Worm (Caenorhabditis elegans): Measurements from ENCODE around the gene ZC178.2.

The ZC178.2 gene

DNA sequence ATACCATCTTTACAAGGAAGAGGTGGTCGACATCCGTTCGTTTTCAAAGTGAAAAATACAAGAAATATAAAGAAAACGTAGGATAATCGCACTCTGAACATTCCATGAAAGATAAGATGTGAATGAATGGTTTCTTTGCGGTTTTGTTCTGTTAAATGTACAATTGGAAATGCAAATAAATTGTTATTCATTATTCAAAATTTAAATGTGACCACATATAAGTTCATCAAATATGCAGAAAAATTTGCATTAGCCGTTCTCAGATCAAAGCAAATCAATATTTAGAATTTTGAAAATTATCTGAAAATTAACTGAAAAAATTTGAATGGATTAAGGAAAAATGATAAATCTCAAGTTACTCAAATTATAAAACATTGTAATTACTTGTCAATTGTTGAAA lies at the start of gene ZC178.2:
Gene ZC178.2, minus strand, starts transcription at position 101 of the 400 bp plus-strand sequence.
- TF ChIP-seq pha-4 (tag; optimal IDR thresholded peaks at IDR 0.05) (no peak), ama-1 (optimal IDR thresholded peaks at IDR 0.05) (no peak), jun-1 (tag; optimal IDR thresholded peaks at IDR 0.05) (no peak), nhr-43 (tag; optimal IDR thresholded peaks at IDR 0.05; ENCODE audit: poor library complexity, severe bottlenecking) (no peak), nhr-23 (tag; optimal IDR thresholded peaks at IDR 0.05) (no peak), egl-27 (tag; optimal IDR thresholded peaks at IDR 0.05) (no peak), elt-2 (tag; optimal IDR thresholded peaks at IDR 0.05) (no peak), ZK546.5 (tag; optimal IDR thresholded peaks at IDR 0.05) (no peak), unc-39 (tag; optimal IDR thresholded peaks at IDR 0.05) (no peak), elt-3 (tag; optimal IDR thresholded peaks at IDR 0.05) (no peak), sea-2 (GFP tag; optimal IDR thresholded peaks at IDR 0.05) (no peak)

ce11 chrV:8760416-8760815 lies 48.6 kb upstream of the ZC178.2 start, which contains the start of gene ddn-1:
ddn-1 (minus strand) TSS chrV:8760516.
- no peak for TF ChIP-seq nhr-12 (tag; optimal IDR thresholded peaks at IDR 0.05)
- no peak for TF ChIP-seq ceh-82 (tag; optimal IDR thresholded peaks at IDR 0.05)
- no peak for TF ChIP-seq mml-1 (tag; optimal IDR thresholded peaks at IDR 0.05)
- TF ChIP-seq lsy-12 (tag; optimal IDR thresholded peaks at IDR 0.05), result no peak
- TF ChIP-seq ZK546.5 (tag; optimal IDR thresholded peaks at IDR 0.05), result no peak
- no peak for TF ChIP-seq nhr-76 (tag; optimal IDR thresholded peaks at IDR 0.05)
- TF ChIP-seq nhr-67 (tag; optimal IDR thresholded peaks at IDR 0.05), result no peak
- no peak for TF ChIP-seq eor-1 (tag; optimal IDR thresholded peaks at IDR 0.05)
- no peak for TF ChIP-seq zag-1 (tag; optimal IDR thresholded peaks at IDR 0.05)
- TF ChIP-seq elt-2 (tag; optimal IDR thresholded peaks at IDR 0.05), result no peak
- TF ChIP-seq elt-1 (tag; optimal IDR thresholded peaks at IDR 0.05), result no peak
- no peak for TF ChIP-seq sea-2 (GFP tag; optimal IDR thresholded peaks at IDR 0.05)
- no peak for TF ChIP-seq fkh-2 (tag; optimal IDR thresholded peaks at IDR 0.05)
- TF ChIP-seq lin-39 (tag; optimal IDR thresholded peaks at IDR 0.05), result no peak
- TF ChIP-seq ama-1 (optimal IDR thresholded peaks at IDR 0.05), result no peak
- no peak for TF ChIP-seq nhr-77 (tag; optimal IDR thresholded peaks at IDR 0.05)
- no peak for TF ChIP-seq R02D3.7 (tag; optimal IDR thresholded peaks at IDR 0.05)

- no peak for TF ChIP-seq mdl-1 (tag; optimal IDR thresholded peaks at IDR 0.05)
- TF ChIP-seq sea-2 (GFP tag; optimal IDR thresholded peaks at IDR 0.05), result no peak
- no peak for TF ChIP-seq nhr-11 (tag; optimal IDR thresholded peaks at IDR 0.05)
- no peak for TF ChIP-seq egl-27 (tag; optimal IDR thresholded peaks at IDR 0.05)
- TF ChIP-seq fkh-2 (tag; optimal IDR thresholded peaks at IDR 0.05), result no peak
- TF ChIP-seq nhr-237 (tag; optimal IDR thresholded peaks at IDR 0.05), result no peak
- TF ChIP-seq skn-1 (tag; optimal IDR thresholded peaks at IDR 0.05), result no peak
- no peak for TF ChIP-seq lsy-12 (tag; optimal IDR thresholded peaks at IDR 0.05)
- TF ChIP-seq jun-1 (tag; optimal IDR thresholded peaks at IDR 0.05), result no peak
- TF ChIP-seq nhr-43 (tag; optimal IDR thresholded peaks at IDR 0.05; ENCODE audit: poor library complexity, severe bottlenecking), result no peak
- TF ChIP-seq lin-39 (tag; optimal IDR thresholded peaks at IDR 0.05), result no peak
- TF ChIP-seq ama-1 (optimal IDR thresholded peaks at IDR 0.05), result no peak
Measured at ce11 chrV:8758618-8759017, 46.8 kb upstream of the ZC178.2 start, which contains the start of gene B0507.7. B0507.7 (minus strand) TSS chrV:8758718.

- TF ChIP-seq skn-1 (tag; optimal IDR thresholded peaks at IDR 0.05) (no peak), nhr-25 (tag; optimal IDR thresholded peaks at IDR 0.05) (no peak), snpc-4 (tag; optimal IDR thresholded peaks at IDR 0.05) (no peak), fkh-10 (GFP tag; optimal IDR thresholded peaks at IDR 0.05) (no peak), tbx-2 (tag; optimal IDR thresholded peaks at IDR 0.05) (no peak), fos-1 (tag; optimal IDR thresholded peaks at IDR 0.05) (no peak), elt-2 (tag; optimal IDR thresholded peaks at IDR 0.05) (no peak), ama-1 (optimal IDR thresholded peaks at IDR 0.05) (no peak), aly-2 (tag; optimal IDR thresholded peaks at IDR 0.05) (no peak), nhr-23 (tag; optimal IDR thresholded peaks at IDR 0.05) (no peak), mml-1 (tag; optimal IDR thresholded peaks at IDR 0.05) (no peak), daf-12 (tag; optimal IDR thresholded peaks at IDR 0.05) (no peak), ceh-9 (tag; optimal IDR thresholded peaks at IDR 0.05) (no peak), pha-4 (tag; optimal IDR thresholded peaks at IDR 0.05) (no peak), nhr-237 (tag; optimal IDR thresholded peaks at IDR 0.05) (no peak), lin-15B (tag; optimal IDR thresholded peaks at IDR 0.05) (no peak), nhr-12 (tag; optimal IDR thresholded peaks at IDR 0.05) (no peak), nhr-28 (tag; optimal IDR thresholded peaks at IDR 0.05) (no peak), fkh-2 (tag; optimal IDR thresholded peaks at IDR 0.05) (no peak)
Measured at ce11 chrV:8754670-8755069, 42.9 kb upstream of the ZC178.2 start, which contains the start of gene B0507.4. B0507.4 (plus strand) TSS chrV:8754970.
